Worm (Caenorhabditis elegans) whole organism, early embryonic: Measurements from ENCODE around the gene bath-31.

Experiments used
- B0310.2 ChIP-seq: sonication (generic microtip); optimal IDR thresholded peaks from 2 replicates; lab custom pipeline; 2016; ENCODE audit warnings: mild to moderate bottlenecking, missing genetic modification characterization, missing compliant biosample characterization
- F13C5.2 ChIP-seq: sonication (generic microtip); optimal IDR thresholded peaks from 2 replicates; lab custom pipeline; 2017; ENCODE audit warnings: mild to moderate bottlenecking, missing genetic modification characterization, inconsistent platforms, missing compliant biosample characterization
- aly-1 ChIP-seq: sonication (generic microtip); optimal IDR thresholded peaks from 2 replicates; lab custom pipeline; 2016; ENCODE audit warnings: missing genetic modification characterization, missing compliant biosample characterization
- ama-1 ChIP-seq: fragments of 150-350 bp; optimal IDR thresholded peaks from 2 replicates; lab custom pipeline; 2014
- ceh-13 ChIP-seq: fragments of 200-800 bp; sonication (Bioruptor generic); optimal IDR thresholded peaks from 2 replicates; lab custom pipeline; 2018; ENCODE audit warnings: mild to moderate bottlenecking, missing genetic modification characterization, missing compliant biosample characterization
- ceh-36 ChIP-seq: sonication (generic microtip); optimal IDR thresholded peaks from 2 replicates; lab custom pipeline; 2016; ENCODE audit warnings: missing genetic modification characterization, inconsistent platforms, missing compliant biosample characterization
- ets-7 ChIP-seq: sonication (generic microtip); optimal IDR thresholded peaks from 2 replicates; lab custom pipeline; 2016; ENCODE audit warnings: missing genotype, missing genetic modification characterization, missing compliant biosample characterization
- flt-1 ChIP-seq: fragments of 200-800 bp; sonication (Bioruptor generic); IDR thresholded peaks from 2 replicates; pipeline ENCODE4 v1.3.6; 2022; ENCODE audit warnings: missing genetic modification characterization, missing compliant biosample characterization
- hmbx-1 ChIP-seq: sonication (generic microtip); optimal IDR thresholded peaks from 2 replicates; lab custom pipeline; 2016; ENCODE audit warnings: mild to moderate bottlenecking, missing genetic modification characterization, missing compliant biosample characterization
- hmg-4 ChIP-seq: fragments of 200-800 bp; sonication (Bioruptor generic); optimal IDR thresholded peaks from 2 replicates; lab custom pipeline; 2018; ENCODE audit warnings: mild to moderate bottlenecking, missing genetic modification characterization, missing compliant biosample characterization
- hnd-1 ChIP-seq: sonication (generic microtip); optimal IDR thresholded peaks from 2 replicates; lab custom pipeline; 2016; ENCODE audit warnings: missing genetic modification characterization, missing compliant biosample characterization
- pes-1 ChIP-seq: fragments of 200-800 bp; sonication (Bioruptor generic); IDR thresholded peaks from 2 replicates; pipeline ENCODE4 v1.3.6; 2022; ENCODE audit warnings: missing genetic modification reagents, missing genetic modification characterization, missing compliant biosample characterization
- scrt-1 ChIP-seq: fragments of 200-800 bp; sonication (Bioruptor generic); IDR thresholded peaks from 2 replicates; pipeline ENCODE4 v1.3.6; 2022; ENCODE audit warnings: missing genetic modification characterization, missing compliant biosample characterization
- sea-1 ChIP-seq: fragments of 200-800 bp; sonication (Bioruptor generic); conservative IDR thresholded peaks from 2 replicates; pipeline ENCODE4 v1.3.6; 2022; ENCODE audit warnings: missing genetic modification characterization, missing compliant biosample characterization
- tbx-11 ChIP-seq: fragments of 200-800 bp; sonication (Bioruptor generic); IDR thresholded peaks from 2 replicates; pipeline ENCODE4 v1.3.6; 2022; ENCODE audit warnings: missing genetic modification characterization, missing compliant biosample characterization
- tbx-37 ChIP-seq: fragments of 200-800 bp; sonication (Bioruptor generic); conservative IDR thresholded peaks from 2 replicates; pipeline ENCODE4 v1.3.6; 2022; ENCODE audit warnings: missing genetic modification reagents, missing genetic modification characterization, missing compliant biosample characterization
- tra-4 ChIP-seq: sonication (generic microtip); optimal IDR thresholded peaks from 2 replicates; lab custom pipeline; 2017; ENCODE audit warnings: missing genetic modification characterization, missing compliant biosample characterization

The bath-31 gene

ce11 chrII:3701305-3701704, 30.5 kb upstream of the bath-31 start, which contains the start of gene srx-105:
Gene srx-105, minus strand, starts transcription at chrII:3701405.
- TF ChIP-seq ama-1 (lab: Kevin White, UChicago) = no peak
- no peak for TF ChIP-seq hnd-1 (tag; lab: Kevin White, UChicago)
- no peak for TF ChIP-seq ets-7 (tag; lab: Kevin White, UChicago)
- no peak for TF ChIP-seq ceh-36
- no peak for TF ChIP-seq F13C5.2
- no peak for TF ChIP-seq hmg-4
- no peak for TF ChIP-seq pes-1 (GFP tag; lab: Robert Waterston, UW)
- no peak for TF ChIP-seq tbx-37
- TF ChIP-seq ceh-13 (GFP tag; lab: Kevin White, UChicago) = no peak
- TF ChIP-seq tra-4 (tag; lab: Kevin White, UChicago) = no peak
- no peak for TF ChIP-seq aly-1
- no peak for TF ChIP-seq B0310.2 (tag; lab: Kevin White, UChicago)
- TF ChIP-seq flt-1 (GFP tag; lab: Robert Waterston, UW) = no peak
- TF ChIP-seq hmbx-1 (tag; lab: Kevin White, UChicago) = no peak
- TF ChIP-seq sea-1 (GFP tag; lab: Robert Waterston, UW) = no peak
- TF ChIP-seq scrt-1 (GFP tag; lab: Robert Waterston, UW) = no peak
- no peak for TF ChIP-seq tbx-11 (GFP tag; lab: Robert Waterston, UW)

- no peak for TF ChIP-seq ceh-13 (GFP tag; lab: Kevin White, UChicago)
- no peak for TF ChIP-seq tra-4 (tag; lab: Kevin White, UChicago)
- TF ChIP-seq tbx-11 (GFP tag; lab: Robert Waterston, UW) = no peak
- TF ChIP-seq hnd-1 (tag; lab: Kevin White, UChicago) = no peak
- no peak for TF ChIP-seq flt-1 (GFP tag; lab: Robert Waterston, UW)
- TF ChIP-seq F13C5.2 = no peak
- no peak for TF ChIP-seq B0310.2 (tag; lab: Kevin White, UChicago)
- TF ChIP-seq aly-1 = no peak
- TF ChIP-seq ama-1 (lab: Kevin White, UChicago) = no peak
- no peak for TF ChIP-seq hmg-4
- no peak for TF ChIP-seq tbx-37
- no peak for TF ChIP-seq ets-7 (tag; lab: Kevin White, UChicago)
- TF ChIP-seq scrt-1 (GFP tag; lab: Robert Waterston, UW) = no peak
Observed at ce11 chrII:3705320-3705719, 26.5 kb upstream of the bath-31 start, which contains the start of gene srx-108. Gene srx-108, plus strand, starts transcription at chrII:3705620.

- TF ChIP-seq ama-1 (lab: Kevin White, UChicago) (no peak), ceh-36 (no peak), tra-4 (tag; lab: Kevin White, UChicago) (no peak), hnd-1 (tag; lab: Kevin White, UChicago) (no peak), sea-1 (GFP tag; lab: Robert Waterston, UW) (no peak), tbx-11 (GFP tag; lab: Robert Waterston, UW) (no peak), hmg-4 (no peak), flt-1 (GFP tag; lab: Robert Waterston, UW) (no peak), ceh-13 (GFP tag; lab: Kevin White, UChicago) (no peak), B0310.2 (tag; lab: Kevin White, UChicago) (no peak), hmbx-1 (tag; lab: Kevin White, UChicago) (no peak), ets-7 (tag; lab: Kevin White, UChicago) (no peak), tbx-37 (no peak)
Observed at ce11 chrII:3709255-3709654, 22.5 kb upstream of the bath-31 start, which contains the start of gene srx-110. Gene srx-110, plus strand, starts transcription at chrII:3709555.

- TF ChIP-seq ceh-36 (peak; percentile 51), hmg-4 (no peak)
Observed at ce11 chrII:3711047-3711446, 20.7 kb upstream of the bath-31 start, which contains the start of gene fbxc-53. Gene fbxc-53, plus strand, starts transcription at chrII:3711291.

ce11 chrII:3714595-3714994, 17.2 kb upstream of the bath-31 start, which contains the start of gene srh-100:
Gene srh-100, minus strand, starts transcription at chrII:3714695.
- TF ChIP-seq ets-7 (tag; lab: Kevin White, UChicago) (no peak), hnd-1 (tag; lab: Kevin White, UChicago) (no peak), B0310.2 (tag; lab: Kevin White, UChicago) (no peak), pes-1 (GFP tag; lab: Robert Waterston, UW) (no peak), aly-1 (no peak), ceh-13 (GFP tag; lab: Kevin White, UChicago) (no peak)

DNA sequence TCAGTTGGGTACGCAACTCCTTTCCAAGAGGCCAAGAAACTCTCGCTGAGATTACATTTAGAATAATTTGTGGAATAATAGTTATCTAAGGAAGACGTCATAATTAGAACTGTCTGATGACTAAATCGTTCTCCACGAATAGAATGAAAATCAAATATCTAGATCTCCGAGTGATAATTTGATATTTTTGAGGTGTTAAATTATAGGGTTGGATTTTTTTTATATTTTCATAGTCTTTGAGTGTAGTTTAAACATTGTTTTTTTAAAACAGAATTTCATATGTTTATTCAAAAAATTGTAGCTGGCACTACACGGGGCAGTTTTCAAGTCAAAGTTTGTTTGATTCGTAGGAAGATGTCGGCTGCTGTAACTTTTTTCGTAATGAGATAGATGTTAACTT, 15.3 kb upstream of the bath-31 start, which contains the start of gene srh-99:
srh-99 (minus strand) TSS at position 101 of the 400 bp plus-strand sequence.
- TF ChIP-seq B0310.2 (tag; lab: Kevin White, UChicago) = no peak
- no peak for TF ChIP-seq ets-7 (tag; lab: Kevin White, UChicago)
- TF ChIP-seq hmg-4 = no peak
- no peak for TF ChIP-seq hmbx-1 (tag; lab: Kevin White, UChicago)
- no peak for TF ChIP-seq scrt-1 (GFP tag; lab: Robert Waterston, UW)
- TF ChIP-seq ceh-13 (GFP tag; lab: Kevin White, UChicago) = no peak
- TF ChIP-seq aly-1 = no peak
- no peak for TF ChIP-seq sea-1 (GFP tag; lab: Robert Waterston, UW)
- no peak for TF ChIP-seq pes-1 (GFP tag; lab: Robert Waterston, UW)
- TF ChIP-seq flt-1 (GFP tag; lab: Robert Waterston, UW) = no peak
- TF ChIP-seq ceh-36 = no peak

ce11 chrII:3716961-3717360, 14.8 kb upstream of the bath-31 start, which contains the start of gene fbxc-52:
Gene fbxc-52, plus strand, starts transcription at chrII:3717261.
- TF ChIP-seq F13C5.2 (no peak), ceh-13 (GFP tag; lab: Kevin White, UChicago) (no peak), hnd-1 (tag; lab: Kevin White, UChicago) (no peak), tra-4 (tag; lab: Kevin White, UChicago) (no peak), aly-1 (no peak), tbx-11 (GFP tag; lab: Robert Waterston, UW) (no peak), flt-1 (GFP tag; lab: Robert Waterston, UW) (no peak), ets-7 (tag; lab: Kevin White, UChicago) (no peak), scrt-1 (GFP tag; lab: Robert Waterston, UW) (no peak), hmbx-1 (tag; lab: Kevin White, UChicago) (no peak), sea-1 (GFP tag; lab: Robert Waterston, UW) (no peak), hmg-4 (no peak), B0310.2 (tag; lab: Kevin White, UChicago) (no peak), ceh-36 (no peak), ama-1 (lab: Kevin White, UChicago) (no peak)
